Worm (Caenorhabditis elegans) whole organism, L1 larva: ENCODE measurements around the gene cit-1.2.

Source experiments
- C04F5.9 ChIP-seq: sonication (generic microtip); optimal IDR thresholded peaks from 2 replicates; lab custom pipeline; 2016; ENCODE audit warnings: missing genetic modification characterization, missing compliant biosample characterization
- C16A3.4 ChIP-seq: fragments of 150-350 bp; optimal IDR thresholded peaks from 2 replicates; lab custom pipeline; 2014; ENCODE audit warnings: missing biosample characterization, missing genetic modification characterization
- C34B4.2 ChIP-seq: sonication (generic microtip); optimal IDR thresholded peaks from 2 replicates; lab custom pipeline; 2017; ENCODE audit warnings: mild to moderate bottlenecking, missing genetic modification characterization, missing compliant biosample characterization
- Y116A8C.19 ChIP-seq: sonication (generic microtip); optimal IDR thresholded peaks from 2 replicates; lab custom pipeline; 2016; ENCODE audit warnings: missing compliant biosample characterization, missing genetic modification characterization, borderline replicate concordance
- aha-1 ChIP-seq: fragments of 150-350 bp; optimal IDR thresholded peaks from 2 replicates; lab custom pipeline; 2014; ENCODE audit warnings: missing biosample characterization, missing genetic modification characterization
- aly-2 ChIP-seq: fragments of 150-350 bp; optimal IDR thresholded peaks from 2 replicates; lab custom pipeline; 2014; ENCODE audit warnings: missing biosample characterization, missing genetic modification characterization
- ama-1 ChIP-seq: fragments of 150-350 bp; optimal IDR thresholded peaks from 2 replicates; lab custom pipeline; 2014
- blmp-1 ChIP-seq: fragments of 150-350 bp; optimal IDR thresholded peaks from 2 replicates; lab custom pipeline; 2014; ENCODE audit warnings: missing biosample characterization, missing genetic modification characterization
- ceh-63 ChIP-seq: fragments of 200-800 bp; sonication (Bioruptor generic); optimal IDR thresholded peaks from 2 replicates; lab custom pipeline; 2018; ENCODE audit warnings: mild to moderate bottlenecking, missing genetic modification characterization, missing compliant biosample characterization
- ceh-82 ChIP-seq, 3 experiments: fragments of 150-350 bp in 1 of 3; sonication (generic microtip) in 2 of 3; optimal IDR thresholded peaks; 2 replicates each; lab custom pipeline; 2014 to 2017; ENCODE audit warnings: missing biosample characterization in 3 of 3, missing genetic modification characterization in 3 of 3
- ceh-88 ChIP-seq: fragments of 200-800 bp; sonication (Bioruptor generic); IDR thresholded peaks from 2 replicates; pipeline ENCODE4 v1.3.6; 2022; ENCODE audit warnings: missing genetic modification characterization, missing compliant biosample characterization
- ces-1 ChIP-seq: fragments of 150-350 bp; optimal IDR thresholded peaks from 2 replicates; lab custom pipeline; 2014; ENCODE audit warnings: missing biosample characterization, missing genetic modification reagents, missing genetic modification characterization
- dpl-1 ChIP-seq, 3 experiments: fragments of 150-350 bp in 2 of 3; sonication (generic microtip) in 1 of 3; optimal IDR thresholded peaks; 2 replicates each; lab custom pipeline; 2014 to 2017; ENCODE audit warnings: missing biosample characterization in 3 of 3, missing genetic modification characterization in 3 of 3, missing genetic modification reagents in 3 of 3
- dsc-1 ChIP-seq: sonication (generic microtip); optimal IDR thresholded peaks from 2 replicates; lab custom pipeline; 2016; ENCODE audit warnings: mild to moderate bottlenecking, missing genetic modification characterization, missing compliant biosample characterization
- efl-1 ChIP-seq, 4 experiments: fragments of 150-350 bp; optimal IDR thresholded peaks in 3 of 4; peaks in 1 of 4; 1 replicate in 1 of 4; 2 replicates in 3 of 4; lab custom pipeline; 2014; ENCODE audit warnings: missing biosample characterization in 2 of 4, missing genetic modification characterization in 2 of 4, missing genetic modification reagents in 2 of 4
- egl-13 ChIP-seq: sonication (generic microtip); optimal IDR thresholded peaks from 2 replicates; lab custom pipeline; 2016; ENCODE audit warnings: missing genotype, missing genetic modification reagents, missing genetic modification characterization, missing compliant biosample characterization
- egl-27 ChIP-seq, 2 experiments: fragments of 150-350 bp in 1 of 2; sonication (generic microtip); optimal IDR thresholded peaks; 3 replicates each; lab custom pipeline; 2017 to 2018; ENCODE audit warnings: missing biosample characterization in 2 of 2, missing genetic modification characterization in 2 of 2, missing genetic modification reagents in 2 of 2
- elt-2 ChIP-seq: sonication (generic microtip); optimal IDR thresholded peaks from 2 replicates; lab custom pipeline; 2016; ENCODE audit warnings: missing genetic modification characterization, mild to moderate bottlenecking, inconsistent platforms, missing compliant biosample characterization, missing genetic modification reagents
- elt-3 ChIP-seq, 6 experiments: fragments of 150-350 bp in 1 of 6; sonication (generic microtip); optimal IDR thresholded peaks; 2 replicates each; lab custom pipeline; 2017 to 2018; ENCODE audit warnings: missing biosample characterization in 6 of 6, missing genetic modification characterization in 6 of 6, inconsistent platforms in 1 of 6
- ets-5 ChIP-seq: fragments of 200-800 bp; sonication (Bioruptor generic); IDR thresholded peaks from 2 replicates; pipeline ENCODE4 v1.3.6; 2022; ENCODE audit warnings: missing genetic modification characterization, missing compliant biosample characterization
- fkh-10 ChIP-seq: sonication (generic microtip); optimal IDR thresholded peaks from 2 replicates; lab custom pipeline; 2017; ENCODE audit warnings: missing biosample characterization, missing genetic modification reagents, missing genetic modification characterization
- fkh-8 ChIP-seq: sonication (generic microtip); optimal IDR thresholded peaks from 2 replicates; lab custom pipeline; 2016; ENCODE audit warnings: mild to moderate bottlenecking, missing genetic modification characterization, missing compliant biosample characterization
- grh-1 ChIP-seq: fragments of 200-800 bp; sonication (Bioruptor generic); IDR thresholded peaks from 2 replicates; pipeline ENCODE4 v1.3.6; 2022; ENCODE audit warnings: missing genetic modification reagents, missing genetic modification characterization, missing compliant biosample characterization
- hlh-17 ChIP-seq: fragments of 200-800 bp; sonication (Bioruptor generic); optimal IDR thresholded peaks from 2 replicates; lab custom pipeline; 2018; ENCODE audit warnings: missing genetic modification characterization, mild to moderate bottlenecking, missing compliant biosample characterization, moderate library complexity, borderline replicate concordance
- hlh-4 ChIP-seq: sonication (generic microtip); optimal IDR thresholded peaks from 2 replicates; lab custom pipeline; 2016; ENCODE audit warnings: mild to moderate bottlenecking, missing genetic modification characterization, missing compliant biosample characterization
- irx-1 ChIP-seq: sonication (generic microtip); optimal IDR thresholded peaks from 2 replicates; lab custom pipeline; 2016; ENCODE audit warnings: missing genetic modification characterization, missing compliant biosample characterization
- isw-1 ChIP-seq: fragments of 200-800 bp; sonication (Bioruptor generic); IDR thresholded peaks from 2 replicates; pipeline ENCODE4 v1.3.6; 2022; ENCODE audit warnings: missing genetic modification characterization, missing compliant biosample characterization
- lin-13 ChIP-seq: fragments of 150-350 bp; optimal IDR thresholded peaks from 2 replicates; lab custom pipeline; 2014; ENCODE audit warnings: missing biosample characterization, missing genetic modification reagents, missing genetic modification characterization
- lin-15B ChIP-seq: fragments of 150-350 bp; sonication (generic microtip); optimal IDR thresholded peaks from 3 replicates; lab custom pipeline; 2014; ENCODE audit warnings: missing biosample characterization, missing genetic modification characterization
- lin-39 ChIP-seq: fragments of 150-350 bp; optimal IDR thresholded peaks from 2 replicates; lab custom pipeline; 2014; ENCODE audit warnings: missing biosample characterization, missing genetic modification reagents, missing genetic modification characterization
- lir-3 ChIP-seq: sonication (generic microtip); optimal IDR thresholded peaks from 2 replicates; lab custom pipeline; 2016; ENCODE audit warnings: mild to moderate bottlenecking, missing genetic modification characterization, moderate library complexity, missing compliant biosample characterization; ENCODE audit not compliant: poor library complexity
- lsy-2 ChIP-seq, 2 experiments: fragments of 150-350 bp; optimal IDR thresholded peaks; 2 replicates each; lab custom pipeline; 2014; ENCODE audit warnings: missing biosample characterization in 2 of 2, missing genetic modification characterization in 2 of 2
- mep-1 ChIP-seq: fragments of 150-350 bp; optimal IDR thresholded peaks from 2 replicates; lab custom pipeline; 2014; ENCODE audit warnings: missing biosample characterization, missing genetic modification characterization
- nhr-11 ChIP-seq: fragments of 150-350 bp; optimal IDR thresholded peaks from 2 replicates; lab custom pipeline; 2014; ENCODE audit warnings: missing biosample characterization, missing genetic modification characterization
- nhr-12 ChIP-seq: sonication (generic microtip); optimal IDR thresholded peaks from 2 replicates; lab custom pipeline; 2017; ENCODE audit warnings: missing biosample characterization, missing genetic modification characterization
- nhr-19 ChIP-seq: fragments of 200-800 bp; sonication (Bioruptor generic); conservative IDR thresholded peaks from 2 replicates; pipeline ENCODE4 v1.3.6; 2022; ENCODE audit warnings: missing genetic modification characterization, missing compliant biosample characterization
- nhr-20 ChIP-seq: sonication (generic microtip); optimal IDR thresholded peaks from 2 replicates; lab custom pipeline; 2016; ENCODE audit warnings: mild to moderate bottlenecking, missing genetic modification characterization, missing compliant biosample characterization
- nhr-237 ChIP-seq: fragments of 150-350 bp; optimal IDR thresholded peaks from 2 replicates; lab custom pipeline; 2014; ENCODE audit warnings: missing biosample characterization, missing genetic modification characterization
- nhr-85 ChIP-seq: sonication (generic microtip); peaks from one replicate; lab custom pipeline; 2016; ENCODE audit warnings: missing genetic modification characterization, inconsistent platforms, missing compliant biosample characterization
- nhr-90 ChIP-seq: sonication (generic microtip); optimal IDR thresholded peaks from 2 replicates; lab custom pipeline; 2016; ENCODE audit warnings: mild to moderate bottlenecking, missing genetic modification characterization, missing compliant biosample characterization; ENCODE audit not compliant: poor library complexity
- pqm-1 ChIP-seq: sonication (generic microtip); optimal IDR thresholded peaks from 3 replicates; lab custom pipeline; 2017; ENCODE audit warnings: missing biosample characterization, missing genetic modification characterization
- skn-1 ChIP-seq: fragments of 150-350 bp; optimal IDR thresholded peaks from 2 replicates; lab custom pipeline; 2014; ENCODE audit warnings: missing biosample characterization, missing genetic modification characterization
- snu-23 ChIP-seq: sonication (generic microtip); optimal IDR thresholded peaks from 2 replicates; lab custom pipeline; 2016; ENCODE audit warnings: missing genetic modification characterization, missing compliant biosample characterization
- swsn-7 ChIP-seq: sonication (generic microtip); optimal IDR thresholded peaks from 2 replicates; lab custom pipeline; 2016; ENCODE audit warnings: missing genetic modification characterization, missing compliant biosample characterization
- unc-130 ChIP-seq: fragments of 150-350 bp; optimal IDR thresholded peaks from 2 replicates; lab custom pipeline; 2017; ENCODE audit warnings: missing biosample characterization, missing genetic modification characterization, inconsistent platforms
- unc-30 ChIP-seq: sonication (generic microtip); optimal IDR thresholded peaks from 2 replicates; lab custom pipeline; 2017; ENCODE audit warnings: missing biosample characterization, missing genetic modification characterization
- unc-62 ChIP-seq: fragments of 150-350 bp; optimal IDR thresholded peaks from 2 replicates; lab custom pipeline; 2014; ENCODE audit warnings: missing biosample characterization, missing genetic modification reagents, missing genetic modification characterization
- unc-86 ChIP-seq: sonication (generic microtip); optimal IDR thresholded peaks from 2 replicates; lab custom pipeline; 2016; ENCODE audit warnings: missing genetic modification characterization, missing compliant biosample characterization
- vab-15 ChIP-seq: sonication (generic microtip); optimal IDR thresholded peaks from 2 replicates; lab custom pipeline; 2017; ENCODE audit warnings: missing genotype, mild to moderate bottlenecking, missing genetic modification characterization, missing compliant biosample characterization
- zip-4 ChIP-seq: fragments of 200-800 bp; sonication (Bioruptor generic); optimal IDR thresholded peaks from 2 replicates; lab custom pipeline; 2018; ENCODE audit warnings: mild to moderate bottlenecking, missing genetic modification characterization, moderate library complexity, missing compliant biosample characterization
- ztf-11 ChIP-seq, 2 experiments: sonication (generic microtip); optimal IDR thresholded peaks; 2 replicates each; lab custom pipeline; 2016 to 2017; ENCODE audit warnings: missing genetic modification characterization in 2 of 2, missing biosample characterization in 1 of 2, missing compliant biosample characterization in 1 of 2
- ztf-4 ChIP-seq: fragments of 150-350 bp; optimal IDR thresholded peaks from 2 replicates; lab custom pipeline; 2014; ENCODE audit warnings: missing biosample characterization, missing genetic modification characterization

The cit-1.2 gene

DNA sequence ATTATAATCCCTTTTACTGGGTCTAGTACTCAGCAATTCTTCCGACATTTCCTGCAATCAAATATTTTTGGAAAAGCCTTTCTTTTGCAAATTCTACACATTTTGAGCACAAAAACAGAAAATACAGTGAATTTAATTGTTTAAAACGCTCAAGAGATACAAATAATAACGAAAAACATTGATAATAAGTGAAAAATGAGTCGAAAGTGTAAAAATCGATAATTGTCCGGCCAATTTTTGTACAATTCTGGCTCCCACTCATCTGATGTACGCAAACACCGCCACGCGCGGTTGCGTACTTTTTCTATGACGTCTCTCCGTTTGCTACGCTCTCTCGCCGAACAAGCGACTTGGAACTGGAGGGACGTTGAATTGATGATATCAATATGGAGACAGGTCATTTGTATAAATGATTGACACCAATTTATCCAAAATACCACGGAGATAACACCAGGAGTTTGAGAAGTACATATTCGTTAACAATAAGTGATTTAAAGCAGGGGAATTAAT lies 10.3 kb downstream of the cit-1.2 start, which contains the start of gene lin-36 (continued):
- TF ChIP-seq lsy-2 (tag; optimal IDR thresholded peaks at IDR 0.05; lab: Kevin White, UChicago) (peak; percentile 88 to 91), Y116A8C.19 (tag; lab: Kevin White, UChicago) (no peak), ztf-11 (tag; optimal IDR thresholded peaks at IDR 0.05; lab: Kevin White, UChicago) (peak in 1 of 2 experiments; percentile 76), aha-1 (tag; lab: Kevin White, UChicago) (no peak), blmp-1 (tag; lab: Kevin White, UChicago) (peak; percentile 67), zip-4 (GFP tag; lab: Kevin White, UChicago) (peak; percentile 38), ces-1 (GFP tag; lab: Kevin White, UChicago) (no peak), lin-13 (GFP tag; lab: Kevin White, UChicago) (peak; percentile 83), skn-1 (tag; lab: Kevin White, UChicago) (peak; percentile 82), nhr-20 (tag; lab: Kevin White, UChicago) (peak; percentile 76), lin-39 (tag; lab: Kevin White, UChicago) (peak; percentile 36), C16A3.4 (tag; lab: Kevin White, UChicago) (peak; percentile 81), hlh-17 (no peak), swsn-7 (peak; percentile 85), nhr-90 (tag; lab: Kevin White, UChicago) (peak; percentile 62), dsc-1 (peak; percentile 93), lin-15B (tag; lab: Kevin White, UChicago) (peak; percentile 80), nhr-11 (tag; lab: Kevin White, UChicago) (no peak), lir-3 (tag; lab: Kevin White, UChicago) (peak; percentile 69), egl-13 (tag; lab: Kevin White, UChicago) (peak; percentile 44), fkh-10 (GFP tag; lab: Kevin White, UChicago) (no peak), nhr-85 (peak; percentile 92), C34B4.2 (tag; lab: Kevin White, UChicago) (no peak), fkh-8 (tag; lab: Kevin White, UChicago) (peak; percentile 80), aly-2 (tag; lab: Kevin White, UChicago) (no peak), egl-27 (tag; optimal IDR thresholded peaks at IDR 0.05; lab: Kevin White, UChicago) (peak in 1 of 2 experiments; percentile 6), pqm-1 (tag; lab: Kevin White, UChicago) (no peak), ets-5 (no peak), nhr-237 (tag; lab: Kevin White, UChicago) (no peak), mep-1 (tag; lab: Kevin White, UChicago) (peak; percentile 94), elt-2 (peak; percentile 32), elt-3 (tag; optimal IDR thresholded peaks at IDR 0.05; lab: Kevin White, UChicago) (peak in 2 of 6 experiments; percentile 72 to 77), ceh-82 (tag; optimal IDR thresholded peaks at IDR 0.05; lab: Kevin White, UChicago) (peak; percentile 71 to 91 (median 84)), snu-23 (GFP tag; lab: Kevin White, UChicago) (peak; percentile 91), nhr-12 (no peak), nhr-19 (GFP tag; lab: Robert Waterston, UW) (peak; percentile 76), irx-1 (peak; percentile 69), unc-130 (peak; percentile 73), hlh-4 (no peak), dpl-1 (GFP tag; optimal IDR thresholded peaks at IDR 0.05; lab: Kevin White, UChicago) (peak; percentile 78 to 88 (median 88)), unc-86 (peak; percentile 84), ama-1 (lab: Kevin White, UChicago) (no peak), C04F5.9 (peak; percentile 74), ceh-63 (GFP tag; lab: Kevin White, UChicago) (no peak), unc-62 (GFP tag; lab: Kevin White, UChicago) (peak; percentile 72), vab-15 (tag; lab: Kevin White, UChicago) (peak; percentile 64), ztf-4 (peak; percentile 62), efl-1 (optimal IDR thresholded peaks at IDR 0.05; lab: Kevin White, UChicago) (peak; percentile 86 to 91), efl-1 (GFP tag; optimal IDR thresholded peaks at IDR 0.05 in 1 of 2; lab: Kevin White, UChicago) (peak; percentile 87 to 99), isw-1 (GFP tag; lab: Robert Waterston, UW) (peak; percentile 74), unc-30 (tag; lab: Kevin White, UChicago) (no peak), grh-1 (GFP tag; lab: Robert Waterston, UW) (peak; percentile 78), ceh-88 (GFP tag; lab: Robert Waterston, UW) (peak; percentile 19; the same call in 1 of the 2 replicates)
